Fruit fly (Drosophila melanogaster) whole organism, embryonic: ENCODE data around the gene trv.

Experiments used
- CG10274 ChIP-seq: fragments of 200-800 bp; sonication (Bioruptor generic); optimal IDR thresholded peaks from 3 replicates; lab custom pipeline; 2017; ENCODE audit warnings: missing biosample characterization, mild to moderate bottlenecking, missing genetic modification characterization
- CG10543 ChIP-seq: fragments of 200-800 bp; sonication (Bioruptor generic); optimal IDR thresholded peaks from 3 replicates; lab custom pipeline; 2017; ENCODE audit warnings: missing biosample characterization, mild to moderate bottlenecking, missing genetic modification characterization, moderate library complexity
- CG13624 ChIP-seq: fragments of 200-800 bp; sonication (Bioruptor generic); optimal IDR thresholded peaks from 2 replicates; lab custom pipeline; 2016; ENCODE audit warnings: missing biosample characterization, missing genetic modification characterization
- CG13775 ChIP-seq: fragments of 200-800 bp; sonication (Bioruptor generic); optimal IDR thresholded peaks from 3 replicates; lab custom pipeline; 2017; ENCODE audit warnings: missing biosample characterization, mild to moderate bottlenecking, missing genetic modification characterization
- CG15514 ChIP-seq: fragments of 200-800 bp; sonication (Bioruptor generic); optimal IDR thresholded peaks from 3 replicates; lab custom pipeline; 2017; ENCODE audit warnings: missing biosample characterization, missing genetic modification characterization, mild to moderate bottlenecking, moderate library complexity, missing genetic modification reagents
- CG1602 ChIP-seq: fragments of 200-800 bp; sonication (Bioruptor generic); optimal IDR thresholded peaks from 3 replicates; lab custom pipeline; 2016; ENCODE audit warnings: missing biosample characterization, missing genetic modification characterization
- CG17361 ChIP-seq: fragments of 200-800 bp; sonication (Bioruptor generic); IDR thresholded peaks from 3 replicates; pipeline ENCODE4 v1.3.6; 2022; ENCODE audit warnings: missing biosample characterization, missing genetic modification characterization
- CG17385 ChIP-seq: fragments of 200-800 bp; sonication (Bioruptor generic); optimal IDR thresholded peaks from 3 replicates; lab custom pipeline; 2018; ENCODE audit warnings: missing biosample characterization, mild to moderate bottlenecking, missing genetic modification characterization
- CG30403 ChIP-seq: fragments of 200-800 bp; sonication (Bioruptor generic); optimal IDR thresholded peaks from 3 replicates; lab custom pipeline; 2016; ENCODE audit warnings: missing biosample characterization, missing genetic modification characterization
- CG31224 ChIP-seq: fragments of 200-800 bp; sonication (Bioruptor generic); IDR thresholded peaks from 2 replicates; pipeline ENCODE4 v1.3.6; 2022; ENCODE audit warnings: missing biosample characterization, missing genetic modification characterization
- CG34422 ChIP-seq: fragments of 200-800 bp; sonication (Bioruptor generic); IDR thresholded peaks from 3 replicates; pipeline ENCODE4 v1.3.6; 2022; ENCODE audit warnings: missing biosample characterization, missing genetic modification characterization
- CG42726 ChIP-seq: fragments of 200-800 bp; sonication (Bioruptor generic); IDR thresholded peaks from 2 replicates; pipeline ENCODE4 v1.3.6; 2022; ENCODE audit warnings: missing biosample characterization, missing genetic modification characterization; ENCODE audit not compliant: partially characterized antibody
- CG6272 ChIP-seq: fragments of 200-800 bp; sonication (Bioruptor generic); IDR thresholded peaks from 2 replicates; pipeline ENCODE4 v1.3.6; 2022; ENCODE audit warnings: missing biosample characterization, missing genetic modification characterization
- CG6689 ChIP-seq: fragments of 200-800 bp; sonication (Bioruptor generic); IDR thresholded peaks from 2 replicates; pipeline ENCODE4 v1.3.6; 2022; ENCODE audit warnings: missing biosample characterization, missing genetic modification characterization
- CG7556 ChIP-seq: fragments of 200-800 bp; sonication (Bioruptor generic); optimal IDR thresholded peaks from 2 replicates; lab custom pipeline; 2017; ENCODE audit warnings: missing biosample characterization, mild to moderate bottlenecking, missing genetic modification characterization
- CG8388 ChIP-seq: fragments of 200-800 bp; sonication (Bioruptor generic); optimal IDR thresholded peaks from 2 replicates; lab custom pipeline; 2019; ENCODE audit warnings: missing biosample characterization, mild to moderate bottlenecking, missing genetic modification characterization, moderate library complexity
- CoRest ChIP-seq: fragments of 200-800 bp; sonication (Bioruptor generic); optimal IDR thresholded peaks from 3 replicates; lab custom pipeline; 2018; ENCODE audit warnings: missing biosample characterization, mild to moderate bottlenecking, missing genetic modification characterization, moderate library complexity
- D ChIP-seq, 2 experiments: fragments of 200-800 bp in 1 of 2; fragments of >200 bp in 1 of 2; sonication (Bioruptor generic) in 1 of 2; optimal IDR thresholded peaks; 2 replicates in 1 of 2; 3 replicates in 1 of 2; lab custom pipeline; 2017; ENCODE audit warnings: mild to moderate bottlenecking in 1 of 2, missing biosample characterization in 1 of 2, missing genetic modification characterization in 1 of 2, missing genetic modification reagents in 1 of 2
- Fer2 ChIP-seq: fragments of 200-800 bp; sonication (Bioruptor generic); optimal IDR thresholded peaks from 2 replicates; lab custom pipeline; 2018; ENCODE audit warnings: missing biosample characterization, mild to moderate bottlenecking, missing genetic modification characterization, moderate library complexity
- Gug ChIP-seq: fragments of 200-800 bp; sonication (Bioruptor generic); IDR thresholded peaks from 4 replicates; pipeline ENCODE4 v1.3.6; 2022; ENCODE audit warnings: missing biosample characterization, missing genetic modification characterization
- Hr3 ChIP-seq: fragments of 200-800 bp; sonication (Bioruptor generic); optimal IDR thresholded peaks from 3 replicates; lab custom pipeline; 2016; ENCODE audit warnings: missing biosample characterization, missing genetic modification characterization
- Meics ChIP-seq: fragments of 200-800 bp; sonication (Bioruptor generic); optimal IDR thresholded peaks from 2 replicates; lab custom pipeline; 2017; ENCODE audit warnings: missing biosample characterization, mild to moderate bottlenecking, missing genetic modification characterization
- NFAT ChIP-seq: fragments of 200-800 bp; sonication (Bioruptor generic); IDR thresholded peaks from 2 replicates; pipeline ENCODE4 v1.3.6; 2022; ENCODE audit warnings: missing biosample characterization, missing genetic modification characterization
- NfI ChIP-seq: fragments of 200-800 bp; sonication (Bioruptor generic); optimal IDR thresholded peaks from 3 replicates; lab custom pipeline; 2018; ENCODE audit warnings: missing biosample characterization, mild to moderate bottlenecking, missing genetic modification characterization, moderate library complexity
- Ptx1 ChIP-seq: fragments of 200-800 bp; sonication (Bioruptor generic); IDR thresholded peaks from 2 replicates; pipeline ENCODE4 v1.3.6; 2022; ENCODE audit warnings: missing biosample characterization, missing genetic modification characterization
- Sox100B ChIP-seq: fragments of 200-800 bp; sonication (Bioruptor generic); optimal IDR thresholded peaks from 3 replicates; lab custom pipeline; 2018; ENCODE audit warnings: missing biosample characterization, mild to moderate bottlenecking, missing genetic modification characterization
- Sox102F ChIP-seq: fragments of 200-800 bp; sonication (Bioruptor generic); optimal IDR thresholded peaks from 2 replicates; lab custom pipeline; 2018; ENCODE audit warnings: missing biosample characterization, mild to moderate bottlenecking, missing genetic modification characterization, moderate library complexity
- Trl ChIP-seq, 3 experiments: fragments of >200 bp in 2 of 3; fragments of 200-800 bp in 1 of 3; sonication (Bioruptor generic) in 1 of 3; optimal IDR thresholded peaks; 2 replicates in 1 of 3; 3 replicates in 2 of 3; lab custom pipeline; 2016 to 2017; ENCODE audit warnings: missing biosample characterization in 1 of 3, missing genetic modification characterization in 1 of 3
- ara ChIP-seq: fragments of 200-800 bp; sonication (Bioruptor generic); IDR thresholded peaks from 2 replicates; pipeline ENCODE4 v1.3.6; 2022; ENCODE audit warnings: missing biosample characterization, missing genetic modification characterization
- bsh ChIP-seq, 2 experiments: fragments of 200-800 bp; sonication (Bioruptor generic); optimal IDR thresholded peaks; 2 replicates each; lab custom pipeline; 2017 to 2018; ENCODE audit warnings: mild to moderate bottlenecking in 2 of 2, missing biosample characterization in 2 of 2, missing genetic modification characterization in 2 of 2, moderate library complexity in 1 of 2
- cato ChIP-seq: fragments of 200-800 bp; sonication (Bioruptor generic); optimal IDR thresholded peaks from 2 replicates; lab custom pipeline; 2016; ENCODE audit warnings: missing biosample characterization, missing genetic modification characterization, borderline replicate concordance
- dysf ChIP-seq: fragments of 200-800 bp; sonication (Bioruptor generic); IDR thresholded peaks from 3 replicates; pipeline ENCODE4 v1.3.6; 2022; ENCODE audit warnings: missing biosample characterization, missing genetic modification characterization
- esg ChIP-seq: fragments of 200-800 bp; sonication (Bioruptor generic); conservative IDR thresholded peaks from 2 replicates; pipeline ENCODE4 v1.3.6; 2022; ENCODE audit warnings: missing biosample characterization, missing genetic modification characterization
- ind ChIP-seq: fragments of 200-800 bp; sonication (Bioruptor generic); optimal IDR thresholded peaks from 3 replicates; lab custom pipeline; 2016; ENCODE audit warnings: missing biosample characterization, missing genetic modification characterization
- jing ChIP-seq: fragments of 200-800 bp; sonication (Bioruptor generic); optimal IDR thresholded peaks from 2 replicates; lab custom pipeline; 2018; ENCODE audit warnings: missing biosample characterization, mild to moderate bottlenecking, missing genetic modification characterization
- lov ChIP-seq, 2 experiments: fragments of 200-800 bp in 1 of 2; fragments of >200 bp in 1 of 2; sonication (Bioruptor generic) in 1 of 2; IDR thresholded peaks in 1 of 2; optimal IDR thresholded peaks in 1 of 2; 2 replicates in 1 of 2; 3 replicates in 1 of 2; pipeline versions ENCODE4 v1.3.6 to Lab custom; 2017 to 2022; ENCODE audit warnings: missing biosample characterization in 1 of 2, missing genetic modification characterization in 1 of 2
- mam ChIP-seq: fragments of 200-800 bp; sonication (Bioruptor generic); optimal IDR thresholded peaks from 3 replicates; lab custom pipeline; 2016; ENCODE audit warnings: missing biosample characterization, missing genetic modification characterization
- nmo ChIP-seq: fragments of 200-800 bp; sonication (Bioruptor generic); optimal IDR thresholded peaks from 2 replicates; lab custom pipeline; 2018; ENCODE audit warnings: missing biosample characterization, mild to moderate bottlenecking, missing genetic modification characterization, moderate library complexity
- pan ChIP-seq, 4 experiments: fragments of >200 bp in 3 of 4; fragments of 200-800 bp in 1 of 4; sonication (Bioruptor generic) in 1 of 4; optimal IDR thresholded peaks in 3 of 4; IDR thresholded peaks in 1 of 4; 2 replicates each; pipeline versions ENCODE4 v1.3.6 to Lab custom; 2017 to 2022; ENCODE audit warnings: missing biosample characterization in 2 of 4, missing genetic modification characterization in 2 of 4, mixed read lengths in 1 of 4
- pho ChIP-seq: fragments of 200-800 bp; sonication (Bioruptor generic); optimal IDR thresholded peaks from 2 replicates; lab custom pipeline; 2016; ENCODE audit warnings: missing biosample characterization, missing genetic modification characterization
- pum ChIP-seq: fragments of 200-800 bp; sonication (Bioruptor generic); optimal IDR thresholded peaks from 2 replicates; lab custom pipeline; 2016; ENCODE audit warnings: missing biosample characterization, missing genetic modification characterization
- sens ChIP-seq: fragments of 200-800 bp; sonication (Bioruptor generic); peaks from one replicate; lab custom pipeline; 2016; ENCODE audit warnings: missing biosample characterization, missing genetic modification characterization
- slbo ChIP-seq: fragments of 200-800 bp; sonication (Bioruptor generic); IDR thresholded peaks from 2 replicates; pipeline ENCODE4 v1.3.6; 2022; ENCODE audit warnings: missing biosample characterization, missing genetic modification characterization
- sug ChIP-seq: fragments of 200-800 bp; optimal IDR thresholded peaks from 2 replicates; lab custom pipeline; 2019; ENCODE audit warnings: missing biosample characterization, mild to moderate bottlenecking, missing genetic modification characterization, moderate library complexity
- tio ChIP-seq: fragments of 200-800 bp; sonication (Bioruptor generic); optimal IDR thresholded peaks from 2 replicates; lab custom pipeline; 2017; ENCODE audit warnings: missing biosample characterization, missing genetic modification characterization, inconsistent platforms
- zf30C ChIP-seq: fragments of 200-800 bp; sonication (Bioruptor generic); optimal IDR thresholded peaks from 3 replicates; lab custom pipeline; 2018; ENCODE audit warnings: missing biosample characterization, mild to moderate bottlenecking, missing genetic modification characterization

trv gene

dm6 chr3R:27988647-27989430 lies 37.6 kb upstream of the trv start (continued):
- TF ChIP-seq CG17385 (peak; percentile 8), CG13624 (GFP tag; lab: Kevin White, UChicago) (peak; percentile 25), ind (peak; percentile 41), Sox102F (GFP tag; lab: Kevin White, UChicago) (peak; percentile 4), CG8388 (GFP tag; lab: Kevin White, UChicago) (peak; percentile 29), sug (tag; lab: Kevin White, UChicago) (no peak), esg (GFP tag; lab: Robert Waterston, UW) (peak; percentile 23; the same call in 1 of the 2 replicates), cato (GFP tag; lab: Kevin White, UChicago) (peak; percentile 38), NFAT (peak; percentile 64), sens (GFP tag; lab: Kevin White, UChicago) (peak; percentile 88), Meics (peak; percentile 51), CG31224 (GFP tag; lab: Robert Waterston, UW) (peak; percentile 20; the same call in 1 of the 2 replicates), bsh (GFP tag; optimal IDR thresholded peaks at IDR 0.05; lab: Kevin White, UChicago) (peak in 1 of 2 experiments; percentile 35), lov (optimal IDR thresholded peaks at IDR 0.05; lab: Kevin White, UChicago) (no peak), lov (GFP tag; IDR thresholded peaks at IDR 0.05; lab: Robert Waterston, UW) (0 out of 3 replicates have a peak, but pooled peaks have one; percentile 32), CG10274 (GFP tag; lab: Kevin White, UChicago) (no peak), slbo (peak; percentile 84), CoRest (tag; lab: Kevin White, UChicago) (peak; percentile 66), Hr3 (GFP tag; lab: Kevin White, UChicago) (peak; percentile 33), tio (GFP tag; lab: Kevin White, UChicago) (peak; percentile 40), CG6689 (GFP tag; lab: Robert Waterston, UW) (peak; percentile 46; the same call in 1 of the 2 replicates), CG34422 (GFP tag; lab: Robert Waterston, UW) (peak; percentile 44; the same call in 2 of the 3 replicates), Ptx1 (GFP tag; lab: Robert Waterston, UW) (peak; percentile 54; the same call in 1 of the 2 replicates), zf30C (GFP tag; lab: Kevin White, UChicago) (peak; percentile 56), pho (GFP tag; lab: Kevin White, UChicago) (peak; percentile 7), nmo (GFP tag; lab: Kevin White, UChicago) (peak; percentile 41), NfI (GFP tag; lab: Kevin White, UChicago) (peak; percentile 56), dysf (peak; percentile 56), Trl (optimal IDR thresholded peaks at IDR 0.05; lab: Kevin White, UChicago) (peak; percentile 73 to 82), Trl (GFP tag; optimal IDR thresholded peaks at IDR 0.05; lab: Kevin White, UChicago) (peak; percentile 4), mam (peak; percentile 56), Gug (GFP tag; lab: Robert Waterston, UW) (peak; percentile 69; the same call in 3 of the 4 replicates), pum (GFP tag; lab: Kevin White, UChicago) (peak; percentile 9), CG7556 (GFP tag; lab: Kevin White, UChicago) (peak; percentile 69), Fer2 (tag; lab: Kevin White, UChicago) (no peak), CG10543 (peak; percentile 7), CG13775 (GFP tag; lab: Kevin White, UChicago) (peak; percentile 64), Sox100B (GFP tag; lab: Kevin White, UChicago) (peak; percentile 48), CG6272 (peak; percentile 35; the same call in 1 of the 2 replicates), CG17361 (GFP tag; lab: Robert Waterston, UW) (peak; percentile 82), CG1602 (GFP tag; lab: Kevin White, UChicago) (peak; percentile 58), jing (peak; percentile 31), CG30403 (GFP tag; lab: Kevin White, UChicago) (peak; percentile 69), CG42726 (GFP tag; lab: Robert Waterston, UW) (no peak), D (optimal IDR thresholded peaks at IDR 0.05; lab: Kevin White, UChicago) (no peak), D (GFP tag; optimal IDR thresholded peaks at IDR 0.05; lab: Kevin White, UChicago) (peak; percentile 24), pan (optimal IDR thresholded peaks at IDR 0.05; lab: Kevin White, UChicago) (no peak), pan (GFP tag; optimal IDR thresholded peaks at IDR 0.05 in 1 of 2, IDR thresholded peaks at IDR 0.05 in 1 of 2) (peak in 1 of 2 experiments; percentile 67), ara (peak; percentile 67), CG15514 (GFP tag; lab: Kevin White, UChicago) (peak; percentile 16)
